Worm (Caenorhabditis elegans) whole organism, L4 larva: ENCODE results near the gene Y46G5A.38.

ENCODE experiments used
- egl-27 ChIP-seq: sonication (generic microtip); optimal IDR thresholded peaks from 3 replicates; lab custom pipeline; 2017; ENCODE audit warnings: missing biosample characterization, missing genetic modification reagents, missing genetic modification characterization
- fkh-10 ChIP-seq: fragments of 150-350 bp; optimal IDR thresholded peaks from 2 replicates; lab custom pipeline; 2014; ENCODE audit warnings: missing biosample characterization, missing genetic modification reagents, missing genetic modification characterization
- nhr-237 ChIP-seq: sonication (generic microtip); optimal IDR thresholded peaks from 2 replicates; lab custom pipeline; 2017; ENCODE audit warnings: missing biosample characterization, missing genetic modification characterization
- nhr-28 ChIP-seq: fragments of 150-350 bp; optimal IDR thresholded peaks from 2 replicates; lab custom pipeline; 2014; ENCODE audit warnings: missing biosample characterization, missing genetic modification characterization
- nhr-77 ChIP-seq: fragments of 150-350 bp; optimal IDR thresholded peaks from 2 replicates; lab custom pipeline; 2014; ENCODE audit warnings: missing biosample characterization, missing genetic modification characterization
- set-16 ChIP-seq: fragments of 200-800 bp; sonication (Bioruptor generic); IDR thresholded peaks from 2 replicates; pipeline ENCODE4 v1.3.6; 2022; ENCODE audit warnings: missing genetic modification reagents, missing genetic modification characterization, missing compliant biosample characterization

ce11 chrII:12823437-12823836 lies 3.4 kb upstream of the Y46G5A.38 start, which contains the start of gene Y46G5A.36:
- TF ChIP-seq fkh-10 (GFP tag; lab: Kevin White, UChicago) (no peak), set-16 (GFP tag; lab: Robert Waterston, UW) (no peak), nhr-237 (tag; lab: Kevin White, UChicago) (no peak), nhr-28 (tag; lab: Kevin White, UChicago) (peak; percentile 77), nhr-77 (tag; lab: Kevin White, UChicago) (no peak), egl-27 (tag; lab: Kevin White, UChicago) (no peak)
